Fruit fly (Drosophila melanogaster): ENCODE measurements around the gene CG16719.

DNA sequence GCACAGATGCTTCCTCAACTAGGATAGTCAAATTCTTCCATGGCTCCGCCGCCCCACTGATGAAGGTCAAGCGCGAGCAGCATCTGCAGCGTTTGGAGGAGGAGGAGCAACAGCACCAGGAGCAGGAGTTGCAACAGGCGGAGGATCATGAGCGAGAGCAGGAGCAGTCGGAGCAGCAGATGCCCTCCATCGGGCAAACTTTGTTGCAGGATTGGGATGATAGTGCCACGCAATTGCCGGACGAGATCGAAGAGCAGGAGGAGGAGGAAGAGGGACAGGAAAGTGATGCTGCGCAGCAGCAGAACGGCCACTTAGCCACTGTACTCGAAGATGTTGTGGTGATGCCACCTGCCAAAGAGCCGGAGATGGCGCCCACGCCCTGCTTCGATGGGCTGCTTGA, 20.6 kb downstream of the CG16719 start:
- TF ChIP-seq Smox (GFP tag; optimal IDR thresholded peaks at IDR 0.05) (no peak), Lpt (GFP tag; optimal IDR thresholded peaks at IDR 0.05) (no peak), Blimp-1 (GFP tag; optimal IDR thresholded peaks at IDR 0.05) (no peak), CG11762 (GFP tag; optimal IDR thresholded peaks at IDR 0.05; ENCODE audit: insufficient read depth) (no peak), OdsH (GFP tag; optimal IDR thresholded peaks at IDR 0.05) (no peak), CG8632 (GFP tag; optimal IDR thresholded peaks at IDR 0.05) (no peak), CG7368 (GFP tag; optimal IDR thresholded peaks at IDR 0.05) (no peak), Sox15 (GFP tag; optimal IDR thresholded peaks at IDR 0.05) (no peak), CG16779 (tag; optimal IDR thresholded peaks at IDR 0.05) (no peak), spab (GFP tag; optimal IDR thresholded peaks at IDR 0.05) (no peak)
